Worm (Caenorhabditis elegans): ENCODE results near the gene K10D11.7.

The K10D11.7 gene

ce11 chrIV:12967303-12967702 is 28.5 kb downstream of the K10D11.7 start:
- TF ChIP-seq mep-1 (tag; optimal IDR thresholded peaks at IDR 0.05): no peak
- TF ChIP-seq unc-120 (tag; optimal IDR thresholded peaks at IDR 0.05; ENCODE audit: poor library complexity, severe bottlenecking): no peak
- no peak for TF ChIP-seq nhr-2 (tag; optimal IDR thresholded peaks at IDR 0.05)
- no peak for TF ChIP-seq lin-13 (tag; optimal IDR thresholded peaks at IDR 0.05)
- no peak for TF ChIP-seq nhr-76 (tag; optimal IDR thresholded peaks at IDR 0.05)
- no peak for TF ChIP-seq unc-62 (GFP tag; optimal IDR thresholded peaks at IDR 0.05)
- TF ChIP-seq zip-8 (tag; optimal IDR thresholded peaks at IDR 0.05): no peak
- TF ChIP-seq hlh-1 (tag; optimal IDR thresholded peaks at IDR 0.05): no peak
- no peak for TF ChIP-seq lsy-2 (tag; optimal IDR thresholded peaks at IDR 0.05)
- no peak for TF ChIP-seq ceh-43 (GFP tag; optimal IDR thresholded peaks at IDR 0.05)
- TF ChIP-seq drap-1 (GFP tag; optimal IDR thresholded peaks at IDR 0.05): no peak
- no peak for TF ChIP-seq elt-1 (tag; optimal IDR thresholded peaks at IDR 0.05; ENCODE audit: borderline replicate concordance, insufficient read depth)
- TF ChIP-seq ceh-83 (GFP tag; optimal IDR thresholded peaks at IDR 0.05): no peak
- no peak for TF ChIP-seq bed-3 (GFP tag; optimal IDR thresholded peaks at IDR 0.05)
- no peak for TF ChIP-seq M03D4.4 (tag; optimal IDR thresholded peaks at IDR 0.05)

ce11 chrIV:12965074-12965473 is 30.7 kb downstream of the K10D11.7 start, which contains the start of gene dod-22:
dod-22 (plus strand) TSS chrIV:12965374.
- TF ChIP-seq unc-39 (tag; optimal IDR thresholded peaks at IDR 0.05) (no peak), ceh-43 (GFP tag; optimal IDR thresholded peaks at IDR 0.05) (no peak), ceh-83 (GFP tag; optimal IDR thresholded peaks at IDR 0.05) (no peak), nhr-28 (tag; optimal IDR thresholded peaks at IDR 0.05) (no peak), blmp-1 (tag; optimal IDR thresholded peaks at IDR 0.05) (no peak), tbx-8 (GFP tag; optimal IDR thresholded peaks at IDR 0.05) (no peak), nhr-76 (tag; optimal IDR thresholded peaks at IDR 0.05) (no peak), sem-2 (GFP tag; optimal IDR thresholded peaks at IDR 0.05) (no peak), unc-62 (GFP tag; optimal IDR thresholded peaks at IDR 0.05) (no peak), ham-2 (GFP tag; optimal IDR thresholded peaks at IDR 0.05) (no peak), unc-120 (tag; optimal IDR thresholded peaks at IDR 0.05; ENCODE audit: poor library complexity, severe bottlenecking) (no peak)

- no peak for TF ChIP-seq snpc-4 (tag; optimal IDR thresholded peaks at IDR 0.05)
- no peak for TF ChIP-seq ceh-83 (GFP tag; optimal IDR thresholded peaks at IDR 0.05)
- no peak for TF ChIP-seq unc-39 (tag; optimal IDR thresholded peaks at IDR 0.05)
- TF ChIP-seq sem-2 (GFP tag; optimal IDR thresholded peaks at IDR 0.05): no peak
- TF ChIP-seq nhr-12 (tag; optimal IDR thresholded peaks at IDR 0.05): no peak
- no peak for TF ChIP-seq mls-2 (tag; optimal IDR thresholded peaks at IDR 0.05)
- TF ChIP-seq sptf-1 (tag; optimal IDR thresholded peaks at IDR 0.05): no peak
- TF ChIP-seq flh-1 (GFP tag; optimal IDR thresholded peaks at IDR 0.05): no peak
- no peak for TF ChIP-seq ces-1 (GFP tag; optimal IDR thresholded peaks at IDR 0.05)
- no peak for TF ChIP-seq ztf-11 (tag; optimal IDR thresholded peaks at IDR 0.05)
- no peak for TF ChIP-seq drap-1 (GFP tag; optimal IDR thresholded peaks at IDR 0.05)
- no peak for TF ChIP-seq elt-3 (tag; optimal IDR thresholded peaks at IDR 0.05)
- no peak for TF ChIP-seq cnd-1 (tag; optimal IDR thresholded peaks at IDR 0.05)
- no peak for TF ChIP-seq elt-1 (tag; optimal IDR thresholded peaks at IDR 0.05; ENCODE audit: borderline replicate concordance, insufficient read depth)
- no peak for TF ChIP-seq M03D4.4 (tag; optimal IDR thresholded peaks at IDR 0.05)
- no peak for TF ChIP-seq ceh-39 (tag; optimal IDR thresholded peaks at IDR 0.05)
- TF ChIP-seq unc-120 (tag; optimal IDR thresholded peaks at IDR 0.05; ENCODE audit: poor library complexity, severe bottlenecking): no peak
- TF ChIP-seq pha-4 (tag; optimal IDR thresholded peaks at IDR 0.05): no peak
- no peak for TF ChIP-seq nhr-76 (tag; optimal IDR thresholded peaks at IDR 0.05)
Observed at ce11 chrIV:12964648-12965047, 31.1 kb downstream of the K10D11.7 start.

- TF ChIP-seq nhr-12 (tag; optimal IDR thresholded peaks at IDR 0.05): no peak
- no peak for TF ChIP-seq nhr-76 (tag; optimal IDR thresholded peaks at IDR 0.05)
- TF ChIP-seq lin-13 (tag; optimal IDR thresholded peaks at IDR 0.05): no peak
- TF ChIP-seq elt-3 (tag; optimal IDR thresholded peaks at IDR 0.05): no peak
- TF ChIP-seq ceh-83 (GFP tag; optimal IDR thresholded peaks at IDR 0.05): no peak
Observed at ce11 chrIV:12962564-12962963, 33.2 kb downstream of the K10D11.7 start, which contains the start of gene F55G11.8. F55G11.8 (plus strand) TSS chrIV:12962808.

- TF ChIP-seq snpc-4 (tag; optimal IDR thresholded peaks at IDR 0.05) (no peak), bed-3 (GFP tag; optimal IDR thresholded peaks at IDR 0.05) (no peak), hlh-1 (tag; optimal IDR thresholded peaks at IDR 0.05) (no peak), nhr-28 (tag; optimal IDR thresholded peaks at IDR 0.05) (no peak)
Observed at ce11 chrIV:12960136-12960535, 35.6 kb downstream of the K10D11.7 start, which contains the start of gene F55G11.7. F55G11.7 (plus strand) TSS chrIV:12960436.

All from whole organism, mixed stage, embryonic.